Worm (Caenorhabditis elegans) whole organism, late embryonic: ENCODE measurements around the gene C39B10.3.
A peak's percentile ranks its signal among the peaks of the same experiment; 100 is the strongest.

Experiments
- C08G9.2 ChIP-seq: sonication (generic microtip); optimal IDR thresholded peaks from 2 replicates; lab custom pipeline; 2016; ENCODE audit warnings: mild to moderate bottlenecking, missing genetic modification characterization, moderate library complexity, missing compliant biosample characterization
- C38D4.7 ChIP-seq: fragments of 200-800 bp; sonication (Bioruptor generic); optimal IDR thresholded peaks from 2 replicates; lab custom pipeline; 2018; ENCODE audit warnings: mild to moderate bottlenecking, missing genetic modification characterization, moderate library complexity, missing compliant biosample characterization
- F13H6.1 ChIP-seq: sonication (generic microtip); optimal IDR thresholded peaks from 2 replicates; lab custom pipeline; 2016; ENCODE audit warnings: missing genetic modification characterization, missing compliant biosample characterization
- T23F11.4 ChIP-seq: fragments of 200-800 bp; sonication (Bioruptor generic); optimal IDR thresholded peaks from 2 replicates; lab custom pipeline; 2018; ENCODE audit warnings: mild to moderate bottlenecking, missing genetic modification characterization, missing compliant biosample characterization
- Y22D7AL.16 ChIP-seq: sonication (generic microtip); optimal IDR thresholded peaks from 2 replicates; lab custom pipeline; 2016; ENCODE audit warnings: missing genetic modification characterization, missing compliant biosample characterization
- ahr-1 ChIP-seq: sonication (generic microtip); optimal IDR thresholded peaks from 2 replicates; lab custom pipeline; 2016; ENCODE audit warnings: missing genetic modification characterization, missing compliant biosample characterization
- ceh-14 ChIP-seq: sonication (generic microtip); optimal IDR thresholded peaks from 2 replicates; lab custom pipeline; 2016; ENCODE audit warnings: missing genotype, missing genetic modification characterization, missing compliant biosample characterization
- ceh-19 ChIP-seq: fragments of 200-800 bp; sonication (Bioruptor generic); optimal IDR thresholded peaks from 2 replicates; lab custom pipeline; 2018; ENCODE audit warnings: mild to moderate bottlenecking, missing genetic modification characterization, missing compliant biosample characterization
- ceh-2 ChIP-seq: sonication (generic microtip); optimal IDR thresholded peaks from 2 replicates; lab custom pipeline; 2016; ENCODE audit warnings: missing genotype, missing genetic modification characterization, missing compliant biosample characterization
- ceh-22 ChIP-seq: sonication (generic microtip); optimal IDR thresholded peaks from 2 replicates; lab custom pipeline; 2017; ENCODE audit warnings: missing biosample characterization, missing genetic modification characterization
- ceh-24 ChIP-seq: sonication (generic microtip); optimal IDR thresholded peaks from 2 replicates; lab custom pipeline; 2016; ENCODE audit warnings: mild to moderate bottlenecking, missing genetic modification characterization, missing compliant biosample characterization
- ceh-30 ChIP-seq: fragments of 150-350 bp; optimal IDR thresholded peaks from 2 replicates; lab custom pipeline; 2014; ENCODE audit warnings: missing biosample characterization, missing genetic modification characterization
- ceh-31 ChIP-seq: sonication (generic microtip); optimal IDR thresholded peaks from 2 replicates; lab custom pipeline; 2016; ENCODE audit warnings: missing genetic modification characterization, missing compliant biosample characterization
- ceh-34 ChIP-seq: sonication (generic microtip); optimal IDR thresholded peaks from 2 replicates; lab custom pipeline; 2016; ENCODE audit warnings: mild to moderate bottlenecking, missing genetic modification characterization, missing compliant biosample characterization
- ceh-45 ChIP-seq: fragments of 200-800 bp; sonication (Bioruptor generic); IDR thresholded peaks from 2 replicates; pipeline ENCODE4 v1.3.6; 2022; ENCODE audit warnings: missing genetic modification reagents, missing genetic modification characterization, missing compliant biosample characterization
- ceh-9 ChIP-seq: sonication (generic microtip); optimal IDR thresholded peaks from 2 replicates; lab custom pipeline; 2016; ENCODE audit warnings: mild to moderate bottlenecking, missing genetic modification characterization, inconsistent platforms, missing compliant biosample characterization
- che-1 ChIP-seq: sonication (generic microtip); optimal IDR thresholded peaks from 2 replicates; lab custom pipeline; 2016; ENCODE audit warnings: mild to moderate bottlenecking, missing genetic modification characterization, missing compliant biosample characterization
- dmd-4 ChIP-seq: sonication (generic microtip); optimal IDR thresholded peaks from 2 replicates; lab custom pipeline; 2016; ENCODE audit warnings: borderline replicate concordance, missing genetic modification characterization, missing compliant biosample characterization
- elt-2 ChIP-seq: sonication (generic microtip); optimal IDR thresholded peaks from 2 replicates; lab custom pipeline; 2016; ENCODE audit warnings: missing genetic modification reagents, missing genetic modification characterization, missing compliant biosample characterization
- elt-4 ChIP-seq: sonication (generic microtip); optimal IDR thresholded peaks from 2 replicates; lab custom pipeline; 2016; ENCODE audit warnings: missing genetic modification characterization, missing compliant biosample characterization
- eyg-1 ChIP-seq: sonication (generic microtip); optimal IDR thresholded peaks from 2 replicates; lab custom pipeline; 2016; ENCODE audit warnings: missing genotype, missing genetic modification characterization, missing compliant biosample characterization
- fax-1 ChIP-seq: sonication (generic microtip); optimal IDR thresholded peaks from 2 replicates; lab custom pipeline; 2016; ENCODE audit warnings: missing genotype, missing genetic modification characterization, missing compliant biosample characterization
- fkh-6 ChIP-seq: sonication (generic microtip); optimal IDR thresholded peaks from 2 replicates; lab custom pipeline; 2016; ENCODE audit warnings: missing genetic modification characterization, missing compliant biosample characterization
- hlh-30 ChIP-seq: sonication (generic microtip); optimal IDR thresholded peaks from 2 replicates; lab custom pipeline; 2017; ENCODE audit warnings: antibody characterized with exemption, missing genetic modification characterization, missing compliant biosample characterization; ENCODE audit not compliant: insufficient read depth
- hlh-8 ChIP-seq: sonication (generic microtip); optimal IDR thresholded peaks from 2 replicates; lab custom pipeline; 2016; ENCODE audit warnings: missing genotype, missing genetic modification characterization, missing compliant biosample characterization
- mec-3 ChIP-seq: sonication (generic microtip); optimal IDR thresholded peaks from 2 replicates; lab custom pipeline; 2016; ENCODE audit warnings: borderline replicate concordance, missing genetic modification characterization, missing compliant biosample characterization
- nfya-1 ChIP-seq: sonication (generic microtip); optimal IDR thresholded peaks from 2 replicates; lab custom pipeline; 2017; ENCODE audit warnings: missing genetic modification characterization, mild to moderate bottlenecking, missing compliant biosample characterization, antibody characterized with exemption, moderate library complexity
- nhr-11 ChIP-seq: fragments of 150-350 bp; optimal IDR thresholded peaks from 2 replicates; lab custom pipeline; 2014; ENCODE audit warnings: missing biosample characterization, missing genetic modification characterization
- pax-1 ChIP-seq: fragments of 150-350 bp; optimal IDR thresholded peaks from 2 replicates; lab custom pipeline; 2014; ENCODE audit warnings: missing biosample characterization, missing genetic modification characterization
- pha-2 ChIP-seq: sonication (generic microtip); optimal IDR thresholded peaks from 2 replicates; lab custom pipeline; 2017; ENCODE audit warnings: mild to moderate bottlenecking, missing genetic modification characterization, missing compliant biosample characterization
- rnt-1 ChIP-seq: sonication (generic microtip); optimal IDR thresholded peaks from 2 replicates; lab custom pipeline; 2016; ENCODE audit warnings: missing genetic modification characterization, missing compliant biosample characterization
- sdc-2 ChIP-seq: sonication (generic microtip); optimal IDR thresholded peaks from 2 replicates; lab custom pipeline; 2016; ENCODE audit warnings: missing genotype, missing genetic modification characterization, missing compliant biosample characterization
- sox-2 ChIP-seq: fragments of 200-800 bp; sonication (Bioruptor generic); IDR thresholded peaks from 2 replicates; pipeline ENCODE4 v1.3.6; 2022; ENCODE audit warnings: missing genetic modification reagents, missing genetic modification characterization, missing compliant biosample characterization
- syd-9 ChIP-seq: sonication (generic microtip); optimal IDR thresholded peaks from 2 replicates; lab custom pipeline; 2016; ENCODE audit warnings: mild to moderate bottlenecking, missing genetic modification characterization, moderate library complexity, missing compliant biosample characterization
- tbx-7 ChIP-seq: sonication (generic microtip); optimal IDR thresholded peaks from 2 replicates; lab custom pipeline; 2016; ENCODE audit warnings: missing genotype, missing genetic modification characterization, missing compliant biosample characterization
- unc-42 ChIP-seq: sonication (generic microtip); optimal IDR thresholded peaks from 2 replicates; lab custom pipeline; 2016; ENCODE audit warnings: missing genotype, missing genetic modification characterization, missing compliant biosample characterization
- zip-5 ChIP-seq: sonication (generic microtip); optimal IDR thresholded peaks from 2 replicates; lab custom pipeline; 2016; ENCODE audit warnings: missing genetic modification characterization, missing compliant biosample characterization

Gene C39B10.3

ce11 chrX:10428557-10428956 lies 15.4 kb upstream of the C39B10.3 start, which contains the start of gene mig-15:
Gene mig-15 (minus strand): TSS chrX:10428657.
- TF ChIP-seq pha-2 (tag; lab: Kevin White, UChicago) (no peak), Y22D7AL.16 (tag; lab: Kevin White, UChicago) (no peak), ceh-19 (GFP tag; lab: Kevin White, UChicago) (no peak), ceh-24 (tag; lab: Kevin White, UChicago) (no peak), mec-3 (no peak), nhr-11 (tag; lab: Kevin White, UChicago) (no peak), che-1 (no peak), ceh-9 (no peak), hlh-8 (tag; lab: Kevin White, UChicago) (no peak), tbx-7 (tag; lab: Kevin White, UChicago) (no peak), sdc-2 (no peak), nfya-1 (tag; lab: Kevin White, UChicago) (no peak)

- TF ChIP-seq unc-42 (tag; lab: Kevin White, UChicago) (no peak), ceh-31 (tag; lab: Kevin White, UChicago) (no peak), mec-3 (no peak), C38D4.7 (no peak), nfya-1 (tag; lab: Kevin White, UChicago) (no peak), dmd-4 (no peak), fax-1 (tag; lab: Kevin White, UChicago) (no peak), ceh-2 (tag; lab: Kevin White, UChicago) (no peak), sox-2 (GFP tag; lab: Robert Waterston, UW) (no peak), hlh-30 (no peak), rnt-1 (tag; lab: Kevin White, UChicago) (no peak), ceh-22 (no peak)
- TF ChIP-seq, all 69 proteins: peak for 0
Observed at ce11 chrX:10429203-10429602, 14.7 kb upstream of the C39B10.3 start.

ce11 chrX:10430866-10431265 lies 13.1 kb upstream of the C39B10.3 start:
- TF ChIP-seq elt-2 (tag; lab: Kevin White, UChicago): peak; percentile 75
- no peak for TF ChIP-seq ceh-14
- no peak for TF ChIP-seq Y22D7AL.16 (tag; lab: Kevin White, UChicago)
- TF ChIP-seq syd-9 (tag; lab: Kevin White, UChicago): no peak

ce11 chrX:10432786-10433185 lies 11.2 kb upstream of the C39B10.3 start:
- TF ChIP-seq ceh-34 (tag; lab: Kevin White, UChicago): no peak
- TF ChIP-seq F13H6.1 (tag; lab: Kevin White, UChicago): no peak
- TF ChIP-seq ceh-45: no peak
- no peak for TF ChIP-seq T23F11.4 (GFP tag; lab: Kevin White, UChicago)
- TF ChIP-seq ahr-1 (tag; lab: Kevin White, UChicago): no peak
- no peak for TF ChIP-seq ceh-30 (tag; lab: Kevin White, UChicago)
- TF ChIP-seq elt-4 (tag; lab: Kevin White, UChicago): no peak
- TF ChIP-seq fax-1 (tag; lab: Kevin White, UChicago): no peak
- TF ChIP-seq zip-5 (tag; lab: Kevin White, UChicago): no peak
- TF ChIP-seq fkh-6: no peak
- TF ChIP-seq sox-2 (GFP tag; lab: Robert Waterston, UW): no peak
- no peak for TF ChIP-seq hlh-30
- no peak for TF ChIP-seq pax-1
- no peak for TF ChIP-seq eyg-1 (tag; lab: Kevin White, UChicago)
- no peak for TF ChIP-seq pha-2 (tag; lab: Kevin White, UChicago)
- no peak for TF ChIP-seq ceh-9
- TF ChIP-seq C08G9.2 (tag; lab: Kevin White, UChicago): no peak
- TF ChIP-seq elt-2 (tag; lab: Kevin White, UChicago): no peak
- TF ChIP-seq Y22D7AL.16 (tag; lab: Kevin White, UChicago): no peak
